Fruit fly (Drosophila melanogaster): Measurements from ENCODE around the gene CG9004.

DNA sequence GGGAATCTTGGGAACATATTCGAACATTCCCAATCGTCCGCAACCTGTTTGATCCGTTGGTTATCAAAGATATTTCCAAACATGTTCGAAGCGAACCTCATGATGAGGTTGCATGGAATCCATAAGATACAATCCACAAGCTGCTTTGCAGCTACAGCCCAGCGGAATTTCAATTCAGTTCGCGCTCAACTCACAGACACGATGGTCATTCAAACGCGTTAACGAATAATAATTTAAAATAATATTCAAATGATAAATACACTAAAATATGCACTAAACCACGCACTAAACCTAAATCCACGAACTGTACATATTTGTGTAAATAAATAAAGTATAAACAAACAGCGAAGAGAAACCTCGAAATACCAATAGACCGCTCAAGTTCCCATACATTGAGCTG, 14.3 kb downstream of the CG9004 start:
- TF ChIP-seq CG12768 (GFP tag; optimal IDR thresholded peaks at IDR 0.05): no peak
- TF ChIP-seq Crg-1 (GFP tag; optimal IDR thresholded peaks at IDR 0.05): no peak
- TF ChIP-seq Clk (GFP tag; optimal IDR thresholded peaks at IDR 0.05): no peak
